Worm (Caenorhabditis elegans): ENCODE data around the gene frpr-15.

Gene frpr-15

ce11 chrV:12741684-12742083 is 61.8 kb downstream of the frpr-15 start, which contains the start of gene hrg-7 (continued):
- TF ChIP-seq F49E8.2 (tag; optimal IDR thresholded peaks at IDR 0.05; ENCODE audit: borderline replicate concordance) (no peak), dpl-1 (GFP tag; optimal IDR thresholded peaks at IDR 0.05) (no peak), dmd-9 (GFP tag; IDR thresholded peaks at IDR 0.05) (no peak)
